Fruit fly (Drosophila melanogaster): ENCODE measurements around the gene dac.
A peak's percentile ranks its signal among the peaks of the same experiment; 100 is the strongest.

Gene dac

dm6 chr2L:16498100-16498499, 12.3 kb upstream of the dac start (continued):
- TF ChIP-seq CG18262 (tag; optimal IDR thresholded peaks at IDR 0.05) (peak; percentile 23), Fer2 (tag; optimal IDR thresholded peaks at IDR 0.05) (no peak), prd (optimal IDR thresholded peaks at IDR 0.05) (no peak), prd (GFP tag; IDR thresholded peaks at IDR 0.05) (peak; percentile 67; the same call in 2 of the 3 replicates), Chrac-16 (GFP tag; optimal IDR thresholded peaks at IDR 0.05) (no peak), CG6272 (GFP tag; IDR thresholded peaks at IDR 0.05) (0 out of 2 replicates have a peak, but pooled peaks have one; percentile 27), CG2678 (tag; optimal IDR thresholded peaks at IDR 0.05) (peak; percentile 33), CG4730 (GFP tag; IDR thresholded peaks at IDR 0.05) (0 out of 2 replicates have a peak, but pooled peaks have one; percentile 18), gsb (GFP tag; IDR thresholded peaks at IDR 0.05) (0 out of 2 replicates have a peak, but pooled peaks have one; percentile 36), CG8924 (tag; optimal IDR thresholded peaks at IDR 0.05) (peak; percentile 4), CG6683 (GFP tag; optimal IDR thresholded peaks at IDR 0.05) (no peak), ATbp (GFP tag; optimal IDR thresholded peaks at IDR 0.05) (peak; percentile 0), CG31441 (GFP tag; IDR thresholded peaks at IDR 0.05) (peak; percentile 32; the same call in 1 of the 2 replicates), CG7786 (GFP tag; optimal IDR thresholded peaks at IDR 0.05) (no peak), CG8388 (GFP tag; optimal IDR thresholded peaks at IDR 0.05) (peak; percentile 43), Xbp1 (GFP tag; optimal IDR thresholded peaks at IDR 0.05) (peak; percentile 45), grau (tag; optimal IDR thresholded peaks at IDR 0.05) (peak; percentile 20), CG13296 (GFP tag; optimal IDR thresholded peaks at IDR 0.05) (no peak), dysf (GFP tag; IDR thresholded peaks at IDR 0.05) (peak; percentile 44; the same call in 1 of the 3 replicates), B-H1 (GFP tag; IDR thresholded peaks at IDR 0.05) (0 out of 3 replicates have a peak, but pooled peaks have one; percentile 22), Poxn (GFP tag; IDR thresholded peaks at IDR 0.05) (no peak), CG18764 (GFP tag; optimal IDR thresholded peaks at IDR 0.05) (no peak), CG15073 (GFP tag; optimal IDR thresholded peaks at IDR 0.05) (no peak), Doc2 (GFP tag; IDR thresholded peaks at IDR 0.05) (no peak), Rfx (GFP tag; IDR thresholded peaks at IDR 0.05) (0 out of 2 replicates have a peak, but pooled peaks have one; percentile 13), Hr51 (GFP tag; optimal IDR thresholded peaks at IDR 0.05) (peak in 1 of 2 experiments; percentile 56), Rx (GFP tag; IDR thresholded peaks at IDR 0.05) (no peak), CoRest (tag; optimal IDR thresholded peaks at IDR 0.05) (peak; percentile 22), hbn (GFP tag; IDR thresholded peaks at IDR 0.05; ENCODE audit: partially characterized antibody) (no peak), CG12391 (tag; optimal IDR thresholded peaks at IDR 0.05) (peak; percentile 25), CG9817 (tag; optimal IDR thresholded peaks at IDR 0.05) (peak; percentile 3), ci (GFP tag; IDR thresholded peaks at IDR 0.05) (peak; percentile 49; the same call in 1 of the 3 replicates), CG17568 (GFP tag; optimal IDR thresholded peaks at IDR 0.05) (no peak), CG17359 (tag; optimal IDR thresholded peaks at IDR 0.05) (peak; percentile 34), vvl (GFP tag; IDR thresholded peaks at IDR 0.05) (peak; percentile 67), lilli (GFP tag; optimal IDR thresholded peaks at IDR 0.05) (peak; percentile 7), CG30403 (GFP tag; optimal IDR thresholded peaks at IDR 0.05) (peak; percentile 27), run (tag; optimal IDR thresholded peaks at IDR 0.05) (no peak), Drgx (GFP tag; IDR thresholded peaks at IDR 0.05) (peak; percentile 75), Oli (tag; optimal IDR thresholded peaks at IDR 0.05) (no peak), eyg (GFP tag; optimal IDR thresholded peaks at IDR 0.05) (no peak), ash1 (GFP tag; optimal IDR thresholded peaks at IDR 0.05) (no peak), Sry-β (GFP tag; optimal IDR thresholded peaks at IDR 0.05) (no peak), HLH3B (GFP tag; IDR thresholded peaks at IDR 0.05) (peak; percentile 52; the same call in 1 of the 2 replicates), chif (GFP tag; optimal IDR thresholded peaks at IDR 0.05) (peak in 1 of 2 experiments; percentile 17), CG4707 (GFP tag; optimal IDR thresholded peaks at IDR 0.05) (no peak), CG2712 (tag; optimal IDR thresholded peaks at IDR 0.05) (peak; percentile 45), gcm2 (GFP tag; optimal IDR thresholded peaks at IDR 0.05) (no peak), CG13775 (GFP tag; optimal IDR thresholded peaks at IDR 0.05) (peak; percentile 28), jigr1 (GFP tag; IDR thresholded peaks at IDR 0.05) (no peak), CG14667 (GFP tag; IDR thresholded peaks at IDR 0.05) (no peak)

Measured in whole organism, embryonic.